Worm (Caenorhabditis elegans) whole organism, early embryonic: ENCODE results near the gene trx-5.

Experiments used
- B0310.2 ChIP-seq: sonication (generic microtip); optimal IDR thresholded peaks from 2 replicates; lab custom pipeline; 2016; ENCODE audit warnings: mild to moderate bottlenecking, missing genetic modification characterization, missing compliant biosample characterization
- F13C5.2 ChIP-seq: sonication (generic microtip); optimal IDR thresholded peaks from 2 replicates; lab custom pipeline; 2017; ENCODE audit warnings: mild to moderate bottlenecking, missing genetic modification characterization, inconsistent platforms, missing compliant biosample characterization
- aly-1 ChIP-seq: sonication (generic microtip); optimal IDR thresholded peaks from 2 replicates; lab custom pipeline; 2016; ENCODE audit warnings: missing genetic modification characterization, missing compliant biosample characterization
- ama-1 ChIP-seq: fragments of 150-350 bp; optimal IDR thresholded peaks from 2 replicates; lab custom pipeline; 2014
- ceh-13 ChIP-seq: fragments of 200-800 bp; sonication (Bioruptor generic); optimal IDR thresholded peaks from 2 replicates; lab custom pipeline; 2018; ENCODE audit warnings: mild to moderate bottlenecking, missing genetic modification characterization, missing compliant biosample characterization
- ceh-36 ChIP-seq: sonication (generic microtip); optimal IDR thresholded peaks from 2 replicates; lab custom pipeline; 2016; ENCODE audit warnings: missing genetic modification characterization, inconsistent platforms, missing compliant biosample characterization
- ets-7 ChIP-seq: sonication (generic microtip); optimal IDR thresholded peaks from 2 replicates; lab custom pipeline; 2016; ENCODE audit warnings: missing genotype, missing genetic modification characterization, missing compliant biosample characterization
- flt-1 ChIP-seq: fragments of 200-800 bp; sonication (Bioruptor generic); IDR thresholded peaks from 2 replicates; pipeline ENCODE4 v1.3.6; 2022; ENCODE audit warnings: missing genetic modification characterization, missing compliant biosample characterization
- hmbx-1 ChIP-seq: sonication (generic microtip); optimal IDR thresholded peaks from 2 replicates; lab custom pipeline; 2016; ENCODE audit warnings: mild to moderate bottlenecking, missing genetic modification characterization, missing compliant biosample characterization
- hmg-4 ChIP-seq: fragments of 200-800 bp; sonication (Bioruptor generic); optimal IDR thresholded peaks from 2 replicates; lab custom pipeline; 2018; ENCODE audit warnings: mild to moderate bottlenecking, missing genetic modification characterization, missing compliant biosample characterization
- hnd-1 ChIP-seq: sonication (generic microtip); optimal IDR thresholded peaks from 2 replicates; lab custom pipeline; 2016; ENCODE audit warnings: missing genetic modification characterization, missing compliant biosample characterization
- pes-1 ChIP-seq: fragments of 200-800 bp; sonication (Bioruptor generic); IDR thresholded peaks from 2 replicates; pipeline ENCODE4 v1.3.6; 2022; ENCODE audit warnings: missing genetic modification reagents, missing genetic modification characterization, missing compliant biosample characterization
- scrt-1 ChIP-seq: fragments of 200-800 bp; sonication (Bioruptor generic); IDR thresholded peaks from 2 replicates; pipeline ENCODE4 v1.3.6; 2022; ENCODE audit warnings: missing genetic modification characterization, missing compliant biosample characterization
- sea-1 ChIP-seq: fragments of 200-800 bp; sonication (Bioruptor generic); conservative IDR thresholded peaks from 2 replicates; pipeline ENCODE4 v1.3.6; 2022; ENCODE audit warnings: missing genetic modification characterization, missing compliant biosample characterization
- tbx-11 ChIP-seq: fragments of 200-800 bp; sonication (Bioruptor generic); IDR thresholded peaks from 2 replicates; pipeline ENCODE4 v1.3.6; 2022; ENCODE audit warnings: missing genetic modification characterization, missing compliant biosample characterization
- tbx-37 ChIP-seq: fragments of 200-800 bp; sonication (Bioruptor generic); conservative IDR thresholded peaks from 2 replicates; pipeline ENCODE4 v1.3.6; 2022; ENCODE audit warnings: missing genetic modification reagents, missing genetic modification characterization, missing compliant biosample characterization
- tra-4 ChIP-seq: sonication (generic microtip); optimal IDR thresholded peaks from 2 replicates; lab custom pipeline; 2017; ENCODE audit warnings: missing genetic modification characterization, missing compliant biosample characterization

trx-5 gene

ce11 chrV:1570679-1571078 is 36.5 kb upstream of the trx-5 start:
- TF ChIP-seq hmg-4, result peak; percentile 71
- no peak for TF ChIP-seq hnd-1 (tag; lab: Kevin White, UChicago)
- no peak for TF ChIP-seq ceh-13 (GFP tag; lab: Kevin White, UChicago)
- TF ChIP-seq tbx-37 (GFP tag; lab: Robert Waterston, UW), result no peak

ce11 chrV:1569750-1570419 is 35.7 kb upstream of the trx-5 start:
- TF ChIP-seq tbx-37 (GFP tag; lab: Robert Waterston, UW) (no peak), scrt-1 (GFP tag; lab: Robert Waterston, UW) (0 out of 2 replicates have a peak, but pooled peaks have one; percentile 56)

ce11 chrV:1566776-1567175 is 32.6 kb upstream of the trx-5 start, which contains the start of gene cdc-25.2:
Gene cdc-25.2, plus strand, starts transcription at chrV:1567076.
- TF ChIP-seq F13C5.2 (tag; lab: Kevin White, UChicago) (no peak), B0310.2 (tag; lab: Kevin White, UChicago) (no peak), tra-4 (tag; lab: Kevin White, UChicago) (no peak), ceh-13 (GFP tag; lab: Kevin White, UChicago) (no peak), hmbx-1 (tag; lab: Kevin White, UChicago) (no peak), sea-1 (GFP tag; lab: Robert Waterston, UW) (no peak), flt-1 (GFP tag; lab: Robert Waterston, UW) (no peak), tbx-37 (GFP tag; lab: Robert Waterston, UW) (no peak), ceh-36 (tag; lab: Kevin White, UChicago) (no peak), pes-1 (GFP tag; lab: Robert Waterston, UW) (no peak), scrt-1 (GFP tag; lab: Robert Waterston, UW) (no peak), hmg-4 (no peak), ama-1 (no peak)

- TF ChIP-seq tbx-37 (GFP tag; lab: Robert Waterston, UW), result peak; percentile 91
- peak; percentile 71; the same call in 1 of the 2 replicates for TF ChIP-seq sea-1 (GFP tag; lab: Robert Waterston, UW)
- TF ChIP-seq flt-1 (GFP tag; lab: Robert Waterston, UW), result peak; percentile 70
- TF ChIP-seq scrt-1 (GFP tag; lab: Robert Waterston, UW), result peak; percentile 86
- peak; percentile 82 for TF ChIP-seq pes-1 (GFP tag; lab: Robert Waterston, UW)
- peak; percentile 82 for TF ChIP-seq tbx-11 (GFP tag; lab: Robert Waterston, UW)
These were observed 27.0 kb upstream of the trx-5 start for ce11 chrV:1561169-1561568.

ce11 chrV:1558113-1558512 is 23.9 kb upstream of the trx-5 start:
- no peak for TF ChIP-seq hnd-1 (tag; lab: Kevin White, UChicago)
- TF ChIP-seq flt-1 (GFP tag; lab: Robert Waterston, UW), result no peak
- TF ChIP-seq tbx-11 (GFP tag; lab: Robert Waterston, UW), result no peak
- TF ChIP-seq F13C5.2 (tag; lab: Kevin White, UChicago), result no peak
- TF ChIP-seq hmg-4, result no peak
- no peak for TF ChIP-seq ceh-13 (GFP tag; lab: Kevin White, UChicago)

DNA sequence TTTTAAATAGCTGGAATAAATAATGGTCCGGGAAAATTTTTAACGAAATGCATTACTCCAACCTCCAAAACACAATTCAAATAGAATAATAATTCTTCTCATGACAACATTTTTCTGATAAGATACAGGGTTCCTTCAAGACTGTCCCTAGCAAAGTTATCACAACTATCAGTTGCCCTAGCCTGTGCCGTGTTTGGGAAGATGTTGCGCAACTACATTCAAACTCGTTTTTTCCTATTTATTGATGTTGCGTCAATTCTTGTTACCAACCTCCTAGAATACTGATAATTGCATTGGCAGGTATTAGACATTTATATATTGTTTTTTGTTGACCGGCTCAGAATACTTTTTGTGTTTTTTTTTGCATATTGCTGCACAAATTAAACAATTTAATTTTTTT is 20.9 kb upstream of the trx-5 start:
- TF ChIP-seq hnd-1 (tag; lab: Kevin White, UChicago) (no peak), hmg-4 (no peak), hmbx-1 (tag; lab: Kevin White, UChicago) (no peak), ceh-13 (GFP tag; lab: Kevin White, UChicago) (no peak), scrt-1 (GFP tag; lab: Robert Waterston, UW) (no peak), tbx-37 (GFP tag; lab: Robert Waterston, UW) (no peak), B0310.2 (tag; lab: Kevin White, UChicago) (no peak), ama-1 (no peak), ceh-36 (tag; lab: Kevin White, UChicago) (no peak), tra-4 (tag; lab: Kevin White, UChicago) (no peak), tbx-11 (GFP tag; lab: Robert Waterston, UW) (no peak), pes-1 (GFP tag; lab: Robert Waterston, UW) (no peak), flt-1 (GFP tag; lab: Robert Waterston, UW) (no peak), sea-1 (GFP tag; lab: Robert Waterston, UW) (no peak), ets-7 (tag; lab: Kevin White, UChicago) (no peak), F13C5.2 (tag; lab: Kevin White, UChicago) (no peak)

DNA sequence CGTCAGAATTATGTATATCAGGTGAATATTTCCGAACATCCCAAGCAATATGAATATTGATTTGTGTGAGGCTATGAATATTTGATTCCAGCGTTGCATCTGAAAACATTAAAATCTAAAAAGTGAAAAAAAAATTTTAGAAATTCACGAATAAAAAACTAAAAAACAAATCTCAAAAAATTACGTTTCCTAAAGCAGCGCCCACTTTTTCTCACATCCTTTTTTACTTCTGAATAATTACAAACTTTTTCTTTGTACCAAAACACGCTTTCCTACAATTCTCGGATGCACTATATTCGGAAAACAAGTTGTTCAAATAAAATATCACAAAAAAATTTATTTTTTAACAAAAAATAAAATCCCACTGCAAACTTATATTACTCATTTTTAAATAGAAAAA is 18.8 kb upstream of the trx-5 start, which contains the start of gene srsx-8:
Gene srsx-8 (minus strand): TSS at position 101 of the 400 bp plus-strand sequence.
- TF ChIP-seq tbx-37 (GFP tag; lab: Robert Waterston, UW) (no peak), tra-4 (tag; lab: Kevin White, UChicago) (no peak), hmbx-1 (tag; lab: Kevin White, UChicago) (no peak), ceh-36 (tag; lab: Kevin White, UChicago) (no peak), pes-1 (GFP tag; lab: Robert Waterston, UW) (no peak), scrt-1 (GFP tag; lab: Robert Waterston, UW) (no peak), tbx-11 (GFP tag; lab: Robert Waterston, UW) (no peak), aly-1 (no peak), ama-1 (no peak), flt-1 (GFP tag; lab: Robert Waterston, UW) (no peak), hnd-1 (tag; lab: Kevin White, UChicago) (no peak), sea-1 (GFP tag; lab: Robert Waterston, UW) (no peak), hmg-4 (no peak), F13C5.2 (tag; lab: Kevin White, UChicago) (no peak), ets-7 (tag; lab: Kevin White, UChicago) (no peak), B0310.2 (tag; lab: Kevin White, UChicago) (no peak)
